Fruit fly (Drosophila melanogaster): ENCODE results near the gene IPIP.

The IPIP gene

DNA sequence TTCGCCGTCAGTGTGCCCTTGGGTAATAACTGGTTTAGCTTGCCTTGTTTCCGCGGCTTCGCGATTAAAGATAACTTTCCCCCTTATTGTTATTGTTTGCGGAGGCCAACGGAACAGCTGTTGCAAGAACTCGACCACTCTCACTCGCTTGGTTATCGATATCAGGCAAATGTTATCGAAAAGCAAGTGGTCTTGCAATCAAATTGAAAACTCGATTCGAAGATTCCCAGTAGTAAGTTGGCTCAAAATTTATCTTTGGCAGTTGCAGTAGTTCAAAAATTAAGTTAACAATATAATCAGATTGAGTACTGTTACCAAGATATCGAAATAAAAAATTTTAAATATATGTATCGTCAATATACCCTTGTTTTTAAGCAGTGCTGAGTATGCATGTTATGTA lies 18.0 kb downstream of the IPIP start, which contains the start of the genes Fbw5 and CG9147 (continued):
- peak; percentile 100 for TF ChIP-seq CG12391 (tag; optimal IDR thresholded peaks at IDR 0.05)
- peak; percentile 100 for TF ChIP-seq sens (GFP tag)
- TF ChIP-seq maf-S (GFP tag; optimal IDR thresholded peaks at IDR 0.05): peak; percentile 99
- TF ChIP-seq lmd (GFP tag; IDR thresholded peaks at IDR 0.05): peak; percentile 100
- peak; percentile 98 for TF ChIP-seq CG18764 (GFP tag; optimal IDR thresholded peaks at IDR 0.05)
- TF ChIP-seq CG13296 (GFP tag; optimal IDR thresholded peaks at IDR 0.05): peak; percentile 99
- TF ChIP-seq CG9437 (GFP tag; optimal IDR thresholded peaks at IDR 0.05): peak; percentile 97
- TF ChIP-seq HLH3B (GFP tag; IDR thresholded peaks at IDR 0.05): peak; percentile 100
- TF ChIP-seq sim (GFP tag; IDR thresholded peaks at IDR 0.05): peak; percentile 99
- TF ChIP-seq CG11696 (GFP tag; IDR thresholded peaks at IDR 0.05): peak; percentile 96
- TF ChIP-seq CG34422 (GFP tag; IDR thresholded peaks at IDR 0.05): peak; percentile 99
- TF ChIP-seq CG1647 (GFP tag; optimal IDR thresholded peaks at IDR 0.05): peak; percentile 99
- peak; percentile 100 for TF ChIP-seq CG11695 (GFP tag; IDR thresholded peaks at IDR 0.05)
- TF ChIP-seq Antp (GFP tag; optimal IDR thresholded peaks at IDR 0.05): peak; percentile 99
- peak; percentile 97 for TF ChIP-seq toy (GFP tag; IDR thresholded peaks at IDR 0.05)
- TF ChIP-seq exex (tag; optimal IDR thresholded peaks at IDR 0.05): peak; percentile 94
- TF ChIP-seq Camta (GFP tag; optimal IDR thresholded peaks at IDR 0.05): peak; percentile 100
- TF ChIP-seq CG11723 (GFP tag; optimal IDR thresholded peaks at IDR 0.05): peak; percentile 99
- TF ChIP-seq CG2199 (GFP tag; IDR thresholded peaks at IDR 0.05): peak; percentile 98
- TF ChIP-seq Usf (GFP tag; optimal IDR thresholded peaks at IDR 0.05): peak; percentile 99
- TF ChIP-seq kni (GFP tag; optimal IDR thresholded peaks at IDR 0.05): peak; percentile 70
- TF ChIP-seq bigmax (GFP tag; optimal IDR thresholded peaks at IDR 0.05): peak; percentile 81
- peak; percentile 62; the same call in 1 of the 2 replicates for TF ChIP-seq sna (GFP tag; IDR thresholded peaks at IDR 0.05; ENCODE audit: partially characterized antibody)
- TF ChIP-seq Asciz (GFP tag; optimal IDR thresholded peaks at IDR 0.05): peak; percentile 99
- TF ChIP-seq zfh2 (GFP tag; optimal IDR thresholded peaks at IDR 0.05): peak; percentile 99
- TF ChIP-seq z (GFP tag; IDR thresholded peaks at IDR 0.05): peak; percentile 86
- no peak for TF ChIP-seq hb (GFP tag; IDR thresholded peaks at IDR 0.05; ENCODE audit: partially characterized antibody)
- TF ChIP-seq CG14965 (GFP tag; optimal IDR thresholded peaks at IDR 0.05; ENCODE audit: borderline replicate concordance): peak; percentile 92
- no peak for TF ChIP-seq Dfd (GFP tag; optimal IDR thresholded peaks at IDR 0.05)
- peak; percentile 99 for TF ChIP-seq slou (GFP tag; optimal IDR thresholded peaks at IDR 0.05)
- TF ChIP-seq Fer3 (tag; optimal IDR thresholded peaks at IDR 0.05): peak; percentile 99
- TF ChIP-seq pfk (GFP tag; optimal IDR thresholded peaks at IDR 0.05): peak; percentile 54
- peak; percentile 100 for TF ChIP-seq CG7839 (tag; optimal IDR thresholded peaks at IDR 0.05)
- peak; percentile 99 for TF ChIP-seq Atf-2 (GFP tag; optimal IDR thresholded peaks at IDR 0.05)
- TF ChIP-seq CG12071 (GFP tag; optimal IDR thresholded peaks at IDR 0.05): peak; percentile 98
- TF ChIP-seq CG34224 (GFP tag; IDR thresholded peaks at IDR 0.05; ENCODE audit: partially characterized antibody): peak; percentile 78
- TF ChIP-seq CG33213 (GFP tag; optimal IDR thresholded peaks at IDR 0.05): peak; percentile 99
- TF ChIP-seq chif (GFP tag; optimal IDR thresholded peaks at IDR 0.05): peak; percentile 99 to 100
- peak; percentile 93 for TF ChIP-seq CG4360 (GFP tag; IDR thresholded peaks at IDR 0.05)
- TF ChIP-seq Vsx1 (GFP tag; optimal IDR thresholded peaks at IDR 0.05): peak; percentile 98
- TF ChIP-seq Dbx (GFP tag; IDR thresholded peaks at IDR 0.05): peak; percentile 100
- TF ChIP-seq CG34376 (GFP tag; optimal IDR thresholded peaks at IDR 0.05): peak; percentile 99
- TF ChIP-seq MTF-1 (GFP tag; optimal IDR thresholded peaks at IDR 0.05; ENCODE audit: borderline replicate concordance): peak; percentile 97
- TF ChIP-seq salm (tag; optimal IDR thresholded peaks at IDR 0.05): peak; percentile 99
- TF ChIP-seq YL-1 (GFP tag; optimal IDR thresholded peaks at IDR 0.05): peak; percentile 100
- TF ChIP-seq CG4424 (GFP tag; optimal IDR thresholded peaks at IDR 0.05): peak; percentile 98
- TF ChIP-seq dysf (GFP tag; IDR thresholded peaks at IDR 0.05): peak; percentile 100
- TF ChIP-seq CG32532 (GFP tag; IDR thresholded peaks at IDR 0.05): peak; percentile 99
- TF ChIP-seq Gsc (GFP tag; IDR thresholded peaks at IDR 0.05): peak; percentile 96; the same call in 1 of the 2 replicates
- TF ChIP-seq Bgb (GFP tag; IDR thresholded peaks at IDR 0.05; ENCODE audit: partially characterized antibody): peak; percentile 58; the same call in 1 of the 2 replicates
- peak; percentile 99 for TF ChIP-seq crc (GFP tag; optimal IDR thresholded peaks at IDR 0.05)
